Worm (Caenorhabditis elegans) whole organism, late embryonic: ENCODE measurements around the gene str-13.

Experiments
- K02D7.2 ChIP-seq: sonication (generic microtip); optimal IDR thresholded peaks from 2 replicates; lab custom pipeline; 2017; ENCODE audit warnings: mild to moderate bottlenecking, missing genetic modification characterization, missing compliant biosample characterization
- K09A11.1 ChIP-seq: sonication (generic microtip); optimal IDR thresholded peaks from 2 replicates; lab custom pipeline; 2017; ENCODE audit warnings: antibody characterized with exemption, mild to moderate bottlenecking, missing genetic modification characterization, missing compliant biosample characterization; ENCODE audit not compliant: insufficient read depth
- T23F11.4 ChIP-seq: fragments of 200-800 bp; sonication (Bioruptor generic); optimal IDR thresholded peaks from 2 replicates; lab custom pipeline; 2018; ENCODE audit warnings: mild to moderate bottlenecking, missing genetic modification characterization, missing compliant biosample characterization
- Y22D7AL.16 ChIP-seq: sonication (generic microtip); optimal IDR thresholded peaks from 2 replicates; lab custom pipeline; 2016; ENCODE audit warnings: missing genetic modification characterization, missing compliant biosample characterization
- ceh-14 ChIP-seq: sonication (generic microtip); optimal IDR thresholded peaks from 2 replicates; lab custom pipeline; 2016; ENCODE audit warnings: missing genotype, missing genetic modification characterization, missing compliant biosample characterization
- ceh-18 ChIP-seq: sonication (generic microtip); optimal IDR thresholded peaks from 2 replicates; lab custom pipeline; 2016; ENCODE audit warnings: missing genetic modification characterization, missing compliant biosample characterization
- ceh-2 ChIP-seq: sonication (generic microtip); optimal IDR thresholded peaks from 2 replicates; lab custom pipeline; 2016; ENCODE audit warnings: missing genotype, missing genetic modification characterization, missing compliant biosample characterization
- ceh-22 ChIP-seq: sonication (generic microtip); optimal IDR thresholded peaks from 2 replicates; lab custom pipeline; 2017; ENCODE audit warnings: missing biosample characterization, missing genetic modification characterization
- ceh-45 ChIP-seq: fragments of 200-800 bp; sonication (Bioruptor generic); IDR thresholded peaks from 2 replicates; pipeline ENCODE4 v1.3.6; 2022; ENCODE audit warnings: missing genetic modification reagents, missing genetic modification characterization, missing compliant biosample characterization
- ceh-9 ChIP-seq: sonication (generic microtip); optimal IDR thresholded peaks from 2 replicates; lab custom pipeline; 2016; ENCODE audit warnings: mild to moderate bottlenecking, missing genetic modification characterization, inconsistent platforms, missing compliant biosample characterization
- dmd-4 ChIP-seq: sonication (generic microtip); optimal IDR thresholded peaks from 2 replicates; lab custom pipeline; 2016; ENCODE audit warnings: borderline replicate concordance, missing genetic modification characterization, missing compliant biosample characterization
- dve-1 ChIP-seq: sonication (generic microtip); optimal IDR thresholded peaks from 2 replicates; lab custom pipeline; 2017; ENCODE audit warnings: antibody characterized with exemption, mild to moderate bottlenecking, missing genetic modification characterization, missing compliant biosample characterization
- elt-2 ChIP-seq: sonication (generic microtip); optimal IDR thresholded peaks from 2 replicates; lab custom pipeline; 2016; ENCODE audit warnings: missing genetic modification reagents, missing genetic modification characterization, missing compliant biosample characterization
- elt-4 ChIP-seq: sonication (generic microtip); optimal IDR thresholded peaks from 2 replicates; lab custom pipeline; 2016; ENCODE audit warnings: missing genetic modification characterization, missing compliant biosample characterization
- ets-4 ChIP-seq: sonication (generic microtip); optimal IDR thresholded peaks from 2 replicates; lab custom pipeline; 2016; ENCODE audit warnings: missing genetic modification characterization, missing compliant biosample characterization
- fkh-10 ChIP-seq: fragments of 150-350 bp; optimal IDR thresholded peaks from 2 replicates; lab custom pipeline; 2014; ENCODE audit warnings: missing biosample characterization, missing genetic modification reagents, missing genetic modification characterization
- hlh-15 ChIP-seq: sonication (generic microtip); optimal IDR thresholded peaks from 2 replicates; lab custom pipeline; 2016; ENCODE audit warnings: missing genetic modification characterization, missing compliant biosample characterization
- hlh-30 ChIP-seq: sonication (generic microtip); optimal IDR thresholded peaks from 2 replicates; lab custom pipeline; 2017; ENCODE audit warnings: antibody characterized with exemption, missing genetic modification characterization, missing compliant biosample characterization; ENCODE audit not compliant: insufficient read depth
- hlh-6 ChIP-seq: sonication (generic microtip); optimal IDR thresholded peaks from 2 replicates; lab custom pipeline; 2016; ENCODE audit warnings: missing genotype, missing genetic modification characterization, missing compliant biosample characterization
- lim-6 ChIP-seq: sonication (generic microtip); optimal IDR thresholded peaks from 2 replicates; lab custom pipeline; 2016; ENCODE audit warnings: missing genetic modification characterization, missing compliant biosample characterization
- lin-11 ChIP-seq: fragments of 200-800 bp; sonication (Bioruptor generic); optimal IDR thresholded peaks from 2 replicates; lab custom pipeline; 2018; ENCODE audit warnings: mild to moderate bottlenecking, missing genetic modification characterization, missing compliant biosample characterization
- madf-2 ChIP-seq: sonication (generic microtip); optimal IDR thresholded peaks from 2 replicates; lab custom pipeline; 2017; ENCODE audit warnings: missing genetic modification characterization, missing compliant biosample characterization
- mec-3 ChIP-seq: sonication (generic microtip); optimal IDR thresholded peaks from 2 replicates; lab custom pipeline; 2016; ENCODE audit warnings: borderline replicate concordance, missing genetic modification characterization, missing compliant biosample characterization
- nhr-11 ChIP-seq: fragments of 150-350 bp; optimal IDR thresholded peaks from 2 replicates; lab custom pipeline; 2014; ENCODE audit warnings: missing biosample characterization, missing genetic modification characterization
- npax-4 ChIP-seq: sonication (generic microtip); optimal IDR thresholded peaks from 2 replicates; lab custom pipeline; 2016; ENCODE audit warnings: missing genetic modification characterization, missing compliant biosample characterization
- odd-2 ChIP-seq: sonication (generic microtip); optimal IDR thresholded peaks from 2 replicates; lab custom pipeline; 2017; ENCODE audit warnings: antibody characterized with exemption, mild to moderate bottlenecking, missing genetic modification characterization, missing compliant biosample characterization
- pax-1 ChIP-seq: fragments of 150-350 bp; optimal IDR thresholded peaks from 2 replicates; lab custom pipeline; 2014; ENCODE audit warnings: missing biosample characterization, missing genetic modification characterization
- pros-1 ChIP-seq: fragments of 150-350 bp; optimal IDR thresholded peaks from 2 replicates; lab custom pipeline; 2014; ENCODE audit warnings: missing biosample characterization, missing genetic modification reagents, missing genetic modification characterization
- ref-2 ChIP-seq: sonication (generic microtip); optimal IDR thresholded peaks from 2 replicates; lab custom pipeline; 2016; ENCODE audit warnings: missing genetic modification characterization, missing compliant biosample characterization
- rnt-1 ChIP-seq: sonication (generic microtip); optimal IDR thresholded peaks from 2 replicates; lab custom pipeline; 2016; ENCODE audit warnings: missing genetic modification characterization, missing compliant biosample characterization
- sox-4 ChIP-seq: sonication (generic microtip); optimal IDR thresholded peaks from 2 replicates; lab custom pipeline; 2017; ENCODE audit warnings: mild to moderate bottlenecking, missing genetic modification characterization, inconsistent platforms, missing compliant biosample characterization
- tbx-7 ChIP-seq: sonication (generic microtip); optimal IDR thresholded peaks from 2 replicates; lab custom pipeline; 2016; ENCODE audit warnings: missing genotype, missing genetic modification characterization, missing compliant biosample characterization
- unc-42 ChIP-seq: sonication (generic microtip); optimal IDR thresholded peaks from 2 replicates; lab custom pipeline; 2016; ENCODE audit warnings: missing genotype, missing genetic modification characterization, missing compliant biosample characterization
- unc-86 ChIP-seq: sonication (generic microtip); optimal IDR thresholded peaks from 2 replicates; lab custom pipeline; 2016; ENCODE audit warnings: missing genetic modification characterization, missing compliant biosample characterization

The str-13 gene

DNA sequence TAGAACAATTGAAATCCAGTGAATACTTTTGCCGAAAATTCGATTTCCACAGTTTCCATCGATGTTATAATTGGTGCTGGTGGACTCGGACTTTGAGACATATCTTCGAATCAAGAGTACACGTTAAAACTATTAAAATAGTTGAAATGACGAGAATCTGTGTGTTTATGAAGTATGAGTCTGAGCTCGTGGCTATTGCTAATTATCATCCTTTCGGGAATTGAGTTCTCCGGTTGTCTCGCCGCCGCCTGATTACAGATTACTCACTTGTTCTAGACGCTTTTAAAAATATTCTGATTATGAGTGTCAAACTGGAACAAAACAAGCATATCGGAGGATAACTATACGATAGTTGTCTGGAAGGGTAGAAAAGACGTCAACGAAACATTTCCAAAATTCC is 11.2 kb upstream of the str-13 start, which contains the start of gene srg-56:
Gene srg-56 (minus strand): TSS at position 101 of the 400 bp plus-strand sequence.
- TF ChIP-seq mec-3 (tag; lab: Kevin White, UChicago) (no peak), madf-2 (tag; lab: Kevin White, UChicago) (no peak), elt-4 (tag; lab: Kevin White, UChicago) (no peak), ets-4 (no peak), ceh-14 (tag; lab: Kevin White, UChicago) (no peak), T23F11.4 (no peak), lin-11 (tag; lab: Kevin White, UChicago) (no peak), hlh-30 (tag; lab: Kevin White, UChicago) (no peak), odd-2 (tag; lab: Kevin White, UChicago) (no peak), ceh-18 (tag; lab: Kevin White, UChicago) (no peak), rnt-1 (tag; lab: Kevin White, UChicago) (no peak), sox-4 (tag; lab: Kevin White, UChicago) (no peak), dve-1 (no peak), K09A11.1 (tag; lab: Kevin White, UChicago) (no peak), unc-86 (tag; lab: Kevin White, UChicago) (no peak), ref-2 (tag; lab: Kevin White, UChicago) (no peak)

- TF ChIP-seq ceh-2 (tag; lab: Kevin White, UChicago) = no peak
- TF ChIP-seq K02D7.2 (tag; lab: Kevin White, UChicago) = no peak
- no peak for TF ChIP-seq pax-1 (tag; lab: Kevin White, UChicago)
- no peak for TF ChIP-seq nhr-11 (tag; lab: Kevin White, UChicago)
- no peak for TF ChIP-seq odd-2 (tag; lab: Kevin White, UChicago)
- no peak for TF ChIP-seq hlh-15
- no peak for TF ChIP-seq Y22D7AL.16 (tag; lab: Kevin White, UChicago)
- TF ChIP-seq ceh-9 (tag; lab: Kevin White, UChicago) = no peak
- no peak for TF ChIP-seq unc-42 (tag; lab: Kevin White, UChicago)
Observed at ce11 chrV:2734360-2734759, 7.4 kb upstream of the str-13 start, which contains the start of gene srg-57. Gene srg-57 (minus strand): TSS chrV:2734460.

ce11 chrV:2730784-2731480 is 3.9 kb upstream of the str-13 start, which contains the start of gene dod-3:
Gene dod-3 (minus strand): TSS chrV:2731098.
- TF ChIP-seq pax-1 (tag; lab: Kevin White, UChicago) = no peak
- no peak for TF ChIP-seq odd-2 (tag; lab: Kevin White, UChicago)
- TF ChIP-seq elt-2 (tag; lab: Kevin White, UChicago) = peak; percentile 78
- TF ChIP-seq lim-6 (tag; lab: Kevin White, UChicago) = no peak

ce11 chrV:2728236-2728635 is 1.2 kb upstream of the str-13 start, which contains the start of gene str-33:
Gene str-33 (plus strand): TSS chrV:2728536.
- TF ChIP-seq ceh-45 (no peak), Y22D7AL.16 (tag; lab: Kevin White, UChicago) (no peak), hlh-6 (no peak), npax-4 (no peak), nhr-11 (tag; lab: Kevin White, UChicago) (no peak), fkh-10 (GFP tag; lab: Kevin White, UChicago) (no peak), unc-42 (tag; lab: Kevin White, UChicago) (no peak), dmd-4 (tag; lab: Kevin White, UChicago) (no peak), tbx-7 (tag; lab: Kevin White, UChicago) (no peak), K02D7.2 (tag; lab: Kevin White, UChicago) (no peak), ceh-22 (tag; lab: Kevin White, UChicago) (no peak), pax-1 (tag; lab: Kevin White, UChicago) (no peak), ceh-2 (tag; lab: Kevin White, UChicago) (no peak), lim-6 (tag; lab: Kevin White, UChicago) (no peak), pros-1 (tag; lab: Kevin White, UChicago) (no peak)
- TF ChIP-seq, all 69 proteins: peak for 0
